Worm (Caenorhabditis elegans) whole organism, L4 larva: ENCODE measurements around the gene F47B8.18.

ENCODE experiments used
- F26F4.8 ChIP-seq: fragments of 200-800 bp; sonication (Bioruptor generic); conservative IDR thresholded peaks from 2 replicates; pipeline ENCODE4 v1.3.6; 2022; ENCODE audit warnings: missing genetic modification characterization, missing compliant biosample characterization
- aly-2 ChIP-seq: sonication (generic microtip); optimal IDR thresholded peaks from 2 replicates; lab custom pipeline; 2018; ENCODE audit warnings: missing biosample characterization, missing genetic modification characterization
- ceh-28 ChIP-seq: fragments of 150-350 bp; optimal IDR thresholded peaks from 2 replicates; lab custom pipeline; 2014; ENCODE audit warnings: missing biosample characterization, missing genetic modification reagents, missing genetic modification characterization
- egl-27 ChIP-seq: sonication (generic microtip); optimal IDR thresholded peaks from 3 replicates; lab custom pipeline; 2017; ENCODE audit warnings: missing biosample characterization, missing genetic modification reagents, missing genetic modification characterization
- nhr-237 ChIP-seq: sonication (generic microtip); optimal IDR thresholded peaks from 2 replicates; lab custom pipeline; 2017; ENCODE audit warnings: missing biosample characterization, missing genetic modification characterization
- skn-1 ChIP-seq: fragments of 150-350 bp; optimal IDR thresholded peaks from 2 replicates; lab custom pipeline; 2014; ENCODE audit warnings: missing biosample characterization, missing genetic modification characterization
- zag-1 ChIP-seq: fragments of 150-350 bp; optimal IDR thresholded peaks from 2 replicates; lab custom pipeline; 2014; ENCODE audit warnings: missing biosample characterization, missing genetic modification characterization

ce11 chrV:14347234-14347826, 22.1 kb upstream of the F47B8.18 start, which contains the start of gene cept-2:
- TF ChIP-seq ceh-28 (tag; lab: Kevin White, UChicago) (no peak), zag-1 (no peak), egl-27 (tag; lab: Kevin White, UChicago) (no peak), skn-1 (no peak), F26F4.8 (GFP tag; lab: Robert Waterston, UW) (no peak), nhr-237 (no peak), aly-2 (tag; lab: Kevin White, UChicago) (no peak)
